Fruit fly (Drosophila melanogaster) whole organism, embryonic: ENCODE data around the gene Smu1.

Source experiments
- CG12219 ChIP-seq: fragments of 200-800 bp; sonication (Bioruptor generic); optimal IDR thresholded peaks from 3 replicates; lab custom pipeline; 2018; ENCODE audit warnings: missing biosample characterization, mild to moderate bottlenecking, missing genetic modification characterization
- CG12744 ChIP-seq: fragments of 200-800 bp; sonication (Bioruptor generic); optimal IDR thresholded peaks from 2 replicates; lab custom pipeline; 2016; ENCODE audit warnings: missing biosample characterization, missing genetic modification characterization
- CG13624 ChIP-seq: fragments of 200-800 bp; sonication (Bioruptor generic); optimal IDR thresholded peaks from 2 replicates; lab custom pipeline; 2016; ENCODE audit warnings: missing biosample characterization, missing genetic modification characterization
- CG14710 ChIP-seq: fragments of 200-800 bp; sonication (Bioruptor generic); optimal IDR thresholded peaks from 3 replicates; lab custom pipeline; 2019; ENCODE audit warnings: missing biosample characterization, mild to moderate bottlenecking, missing genetic modification characterization, moderate library complexity
- CG1603 ChIP-seq: fragments of 200-800 bp; sonication (Bioruptor generic); optimal IDR thresholded peaks from 2 replicates; lab custom pipeline; 2019; ENCODE audit warnings: missing biosample characterization, mild to moderate bottlenecking, missing genetic modification characterization, moderate library complexity
- CG16863 ChIP-seq: fragments of 200-800 bp; sonication (Bioruptor generic); optimal IDR thresholded peaks from 3 replicates; lab custom pipeline; 2016; ENCODE audit warnings: missing biosample characterization, missing genetic modification characterization
- CG17328 ChIP-seq: fragments of 200-800 bp; sonication (Bioruptor generic); IDR thresholded peaks from 2 replicates; pipeline ENCODE4 v1.3.6; 2022; ENCODE audit warnings: missing biosample characterization, missing genetic modification characterization
- CG2116 ChIP-seq: fragments of 200-800 bp; sonication (Bioruptor generic); optimal IDR thresholded peaks from 3 replicates; lab custom pipeline; 2018; ENCODE audit warnings: missing biosample characterization, mild to moderate bottlenecking, missing genetic modification characterization
- CG2129 ChIP-seq: fragments of 200-800 bp; sonication (Bioruptor generic); IDR thresholded peaks from 2 replicates; pipeline ENCODE4 v1.3.6; 2022; ENCODE audit warnings: missing biosample characterization, missing genetic modification characterization; ENCODE audit not compliant: partially characterized antibody
- CG2199 ChIP-seq: fragments of 200-800 bp; sonication (Bioruptor generic); IDR thresholded peaks from 3 replicates; pipeline ENCODE4 v1.3.6; 2022; ENCODE audit warnings: missing biosample characterization, missing genetic modification characterization
- CG31224 ChIP-seq: fragments of 200-800 bp; sonication (Bioruptor generic); IDR thresholded peaks from 2 replicates; pipeline ENCODE4 v1.3.6; 2022; ENCODE audit warnings: missing biosample characterization, missing genetic modification characterization
- CG31365 ChIP-seq: fragments of 200-800 bp; sonication (Bioruptor generic); optimal IDR thresholded peaks from 2 replicates; lab custom pipeline; 2018; ENCODE audit warnings: missing biosample characterization, mild to moderate bottlenecking, missing genetic modification characterization
- CG34422 ChIP-seq: fragments of 200-800 bp; sonication (Bioruptor generic); IDR thresholded peaks from 3 replicates; pipeline ENCODE4 v1.3.6; 2022; ENCODE audit warnings: missing biosample characterization, missing genetic modification characterization
- CG4328 ChIP-seq: fragments of 200-800 bp; sonication (Bioruptor generic); optimal IDR thresholded peaks from 3 replicates; lab custom pipeline; 2017; ENCODE audit warnings: missing biosample characterization, missing genetic modification reagents, missing genetic modification characterization
- CG4730 ChIP-seq: fragments of 200-800 bp; sonication (Bioruptor generic); IDR thresholded peaks from 2 replicates; pipeline ENCODE4 v1.3.6; 2022; ENCODE audit warnings: missing biosample characterization, missing genetic modification characterization
- CG5180 ChIP-seq: fragments of 200-800 bp; sonication (Bioruptor generic); optimal IDR thresholded peaks from 3 replicates; lab custom pipeline; 2017; ENCODE audit warnings: missing biosample characterization, missing genetic modification characterization, mild to moderate bottlenecking, moderate library complexity, missing genetic modification reagents
- CG6765 ChIP-seq: fragments of 200-800 bp; sonication (Bioruptor generic); optimal IDR thresholded peaks from 3 replicates; lab custom pipeline; 2017; ENCODE audit warnings: missing biosample characterization, mild to moderate bottlenecking, missing genetic modification characterization
- CG9609 ChIP-seq: fragments of 200-800 bp; sonication (Bioruptor generic); optimal IDR thresholded peaks from 3 replicates; lab custom pipeline; 2016; ENCODE audit warnings: missing biosample characterization, missing genetic modification characterization
- CG9932 ChIP-seq: fragments of 200-800 bp; sonication (Bioruptor generic); IDR thresholded peaks from 2 replicates; pipeline ENCODE4 v1.3.6; 2022; ENCODE audit warnings: missing biosample characterization, missing genetic modification characterization
- CHES-1-like ChIP-seq: fragments of 200-800 bp; sonication (Bioruptor generic); optimal IDR thresholded peaks from 2 replicates; lab custom pipeline; 2016; ENCODE audit warnings: missing biosample characterization, missing genetic modification characterization
- D ChIP-seq, 2 experiments: fragments of 200-800 bp in 1 of 2; fragments of >200 bp in 1 of 2; sonication (Bioruptor generic) in 1 of 2; optimal IDR thresholded peaks; 2 replicates in 1 of 2; 3 replicates in 1 of 2; lab custom pipeline; 2017; ENCODE audit warnings: mild to moderate bottlenecking in 1 of 2, missing biosample characterization in 1 of 2, missing genetic modification characterization in 1 of 2, missing genetic modification reagents in 1 of 2
- H2.0 ChIP-seq: fragments of 200-800 bp; sonication (Bioruptor generic); IDR thresholded peaks from 2 replicates; pipeline ENCODE4 v1.3.6; 2022; ENCODE audit warnings: missing biosample characterization, missing genetic modification characterization
- HmgD ChIP-seq: fragments of 200-800 bp; sonication (Bioruptor generic); optimal IDR thresholded peaks from 3 replicates; lab custom pipeline; 2016; ENCODE audit warnings: missing biosample characterization, missing genetic modification characterization
- Hr3 ChIP-seq: fragments of 200-800 bp; sonication (Bioruptor generic); optimal IDR thresholded peaks from 3 replicates; lab custom pipeline; 2016; ENCODE audit warnings: missing biosample characterization, missing genetic modification characterization
- Hr39 ChIP-seq: fragments of >200 bp; optimal IDR thresholded peaks from 2 replicates; lab custom pipeline; 2017
- Lhr ChIP-seq: fragments of 200-800 bp; sonication (Bioruptor generic); optimal IDR thresholded peaks from 3 replicates; lab custom pipeline; 2017; ENCODE audit warnings: mild to moderate bottlenecking, missing biosample characterization, missing genetic modification reagents, missing genetic modification characterization
- MTF-1 ChIP-seq: fragments of 200-800 bp; sonication (Bioruptor generic); optimal IDR thresholded peaks from 2 replicates; lab custom pipeline; 2018; ENCODE audit warnings: missing biosample characterization, mild to moderate bottlenecking, missing genetic modification characterization, borderline replicate concordance
- Max ChIP-seq: fragments of 200-800 bp; sonication (Bioruptor generic); optimal IDR thresholded peaks from 2 replicates; lab custom pipeline; 2016; ENCODE audit warnings: missing biosample characterization, mild to moderate bottlenecking, missing genetic modification characterization
- Meics ChIP-seq: fragments of 200-800 bp; sonication (Bioruptor generic); optimal IDR thresholded peaks from 2 replicates; lab custom pipeline; 2017; ENCODE audit warnings: missing biosample characterization, mild to moderate bottlenecking, missing genetic modification characterization
- Mes4 ChIP-seq: fragments of 200-800 bp; sonication (Bioruptor generic); optimal IDR thresholded peaks from 2 replicates; lab custom pipeline; 2016; ENCODE audit warnings: missing biosample characterization, missing genetic modification characterization
- NK7.1 ChIP-seq: fragments of 200-800 bp; sonication (Bioruptor generic); optimal IDR thresholded peaks from 3 replicates; lab custom pipeline; 2016; ENCODE audit warnings: missing biosample characterization, missing genetic modification characterization
- Nf-YB ChIP-seq: fragments of 200-800 bp; sonication (Bioruptor generic); optimal IDR thresholded peaks from 3 replicates; lab custom pipeline; 2019; ENCODE audit warnings: missing biosample characterization, mild to moderate bottlenecking, missing genetic modification characterization, moderate library complexity
- Sin3A ChIP-seq: fragments of >200 bp; optimal IDR thresholded peaks from 2 replicates; lab custom pipeline; 2018
- Xrp1 ChIP-seq: fragments of 200-800 bp; sonication (Bioruptor generic); IDR thresholded peaks from 2 replicates; pipeline ENCODE4 v1.3.6; 2022; ENCODE audit warnings: missing biosample characterization, missing genetic modification characterization
- amos ChIP-seq: fragments of 200-800 bp; sonication (Bioruptor generic); IDR thresholded peaks from 2 replicates; pipeline ENCODE4 v1.3.6; 2022; ENCODE audit warnings: missing biosample characterization, missing genetic modification characterization; ENCODE audit not compliant: partially characterized antibody
- aop ChIP-seq: fragments of 200-800 bp; sonication (Bioruptor generic); IDR thresholded peaks from 2 replicates; pipeline ENCODE4 v1.3.6; 2022; ENCODE audit warnings: missing biosample characterization, missing genetic modification characterization
- ash1 ChIP-seq: fragments of 200-800 bp; sonication (Bioruptor generic); optimal IDR thresholded peaks from 2 replicates; lab custom pipeline; 2018; ENCODE audit warnings: missing biosample characterization, mild to moderate bottlenecking, missing genetic modification characterization
- bbx ChIP-seq: fragments of 200-800 bp; sonication (Bioruptor generic); IDR thresholded peaks from 2 replicates; pipeline ENCODE4 v1.3.6; 2022; ENCODE audit warnings: missing biosample characterization, missing genetic modification characterization; ENCODE audit not compliant: partially characterized antibody
- esg ChIP-seq: fragments of 200-800 bp; sonication (Bioruptor generic); conservative IDR thresholded peaks from 2 replicates; pipeline ENCODE4 v1.3.6; 2022; ENCODE audit warnings: missing biosample characterization, missing genetic modification characterization
- eve ChIP-seq, 2 experiments: fragments of >200 bp; optimal IDR thresholded peaks; 2 replicates each; lab custom pipeline; 2017; ENCODE audit warnings: missing biosample characterization in 2 of 2, missing genetic modification characterization in 2 of 2
- gsb ChIP-seq: fragments of 200-800 bp; sonication (Bioruptor generic); IDR thresholded peaks from 2 replicates; pipeline ENCODE4 v1.3.6; 2022; ENCODE audit warnings: missing biosample characterization, missing genetic modification characterization
- hb ChIP-seq: fragments of 200-800 bp; sonication (Bioruptor generic); IDR thresholded peaks from 3 replicates; pipeline ENCODE4 v1.3.6; 2022; ENCODE audit warnings: missing biosample characterization, missing genetic modification characterization; ENCODE audit not compliant: partially characterized antibody
- ind ChIP-seq: fragments of 200-800 bp; sonication (Bioruptor generic); optimal IDR thresholded peaks from 3 replicates; lab custom pipeline; 2016; ENCODE audit warnings: missing biosample characterization, missing genetic modification characterization
- knrl ChIP-seq: fragments of 200-800 bp; sonication (Bioruptor generic); IDR thresholded peaks from 3 replicates; pipeline ENCODE4 v1.3.6; 2022; ENCODE audit warnings: missing biosample characterization, missing genetic modification characterization; ENCODE audit not compliant: partially characterized antibody
- lab ChIP-seq: fragments of 200-800 bp; sonication (Bioruptor generic); optimal IDR thresholded peaks from 3 replicates; lab custom pipeline; 2017; ENCODE audit warnings: missing biosample characterization, missing genetic modification characterization, mild to moderate bottlenecking, moderate library complexity, missing genetic modification reagents
- lilli ChIP-seq: fragments of 200-800 bp; sonication (Bioruptor generic); optimal IDR thresholded peaks from 3 replicates; lab custom pipeline; 2016; ENCODE audit warnings: missing biosample characterization, missing genetic modification characterization
- pb ChIP-seq: fragments of 200-800 bp; sonication (Bioruptor generic); optimal IDR thresholded peaks from 3 replicates; lab custom pipeline; 2016; ENCODE audit warnings: missing biosample characterization, missing genetic modification characterization
- phol ChIP-seq: fragments of 200-800 bp; sonication (Bioruptor generic); optimal IDR thresholded peaks from 3 replicates; lab custom pipeline; 2018; ENCODE audit warnings: missing biosample characterization, mild to moderate bottlenecking, missing genetic modification characterization, moderate library complexity
- yki ChIP-seq: fragments of >200 bp; optimal IDR thresholded peaks from 3 replicates; lab custom pipeline; 2018
- zf30C ChIP-seq: fragments of 200-800 bp; sonication (Bioruptor generic); optimal IDR thresholded peaks from 3 replicates; lab custom pipeline; 2018; ENCODE audit warnings: missing biosample characterization, mild to moderate bottlenecking, missing genetic modification characterization

The Smu1 gene

DNA sequence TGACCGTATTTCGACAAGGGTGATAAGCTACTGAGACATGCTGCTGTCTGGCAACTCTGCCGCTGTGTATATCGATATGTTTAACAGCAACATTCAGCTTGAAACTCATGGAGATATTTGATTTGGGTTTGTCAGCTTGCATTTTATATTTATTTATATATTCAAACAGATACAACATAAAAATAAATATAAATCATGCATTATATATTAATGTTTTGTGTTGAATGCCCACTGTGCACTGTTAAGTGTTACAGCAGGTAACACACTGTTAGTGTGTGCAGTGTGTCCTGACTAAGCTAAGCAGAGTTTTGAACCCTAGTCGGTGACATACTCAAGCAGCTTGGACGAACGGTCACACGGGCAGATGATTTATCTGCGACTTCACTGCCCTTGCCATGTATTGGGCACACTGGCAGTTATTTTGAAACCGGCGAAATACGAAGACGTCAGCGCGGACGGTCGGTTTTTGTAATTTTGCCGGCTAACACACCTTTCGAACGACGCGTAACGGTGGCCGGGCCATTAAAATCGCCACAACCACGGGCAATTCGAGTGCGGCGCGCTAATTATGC is 2.6 kb upstream of the Smu1 start, which contains the start of the genes snRNP-U1-C and gukh:
Gene snRNP-U1-C (minus strand): TSS at position 37 of the 572 bp plus-strand sequence.
Gene gukh (plus strand): TSS at position 412 of the 572 bp plus-strand sequence.
- TF ChIP-seq CG1603 (tag; lab: Kevin White, UChicago) (peak; percentile 90), H2.0 (GFP tag; lab: Robert Waterston, UW) (peak; percentile 85), CG13624 (GFP tag; lab: Kevin White, UChicago) (peak; percentile 39), CG16863 (GFP tag; lab: Kevin White, UChicago) (peak; percentile 11), Xrp1 (peak; percentile 91), Hr3 (GFP tag; lab: Kevin White, UChicago) (peak; percentile 80), pb (no peak), lab (GFP tag; lab: Kevin White, UChicago) (peak; percentile 88), CG2129 (peak; percentile 70; the same call in 1 of the 2 replicates), CG14710 (peak; percentile 88), CG4730 (peak; percentile 73; the same call in 1 of the 2 replicates), NK7.1 (no peak), Max (GFP tag; lab: Kevin White, UChicago) (peak; percentile 66), bbx (GFP tag; lab: Robert Waterston, UW) (peak; percentile 53; the same call in 1 of the 2 replicates), Meics (GFP tag; lab: Kevin White, UChicago) (peak; percentile 73), D (optimal IDR thresholded peaks at IDR 0.05; lab: Kevin White, UChicago) (no peak), D (GFP tag; optimal IDR thresholded peaks at IDR 0.05; lab: Kevin White, UChicago) (peak; percentile 53), Sin3A (peak; percentile 63), CG5180 (GFP tag; lab: Kevin White, UChicago) (peak; percentile 23), gsb (GFP tag; lab: Robert Waterston, UW) (peak; percentile 69), CG12219 (peak; percentile 61), lilli (GFP tag; lab: Kevin White, UChicago) (peak; percentile 89), HmgD (GFP tag; lab: Kevin White, UChicago) (peak; percentile 65), aop (peak; percentile 58), phol (peak; percentile 79), esg (GFP tag; lab: Robert Waterston, UW) (peak; percentile 82), ind (GFP tag; lab: Kevin White, UChicago) (peak; percentile 79), Nf-YB (peak; percentile 60), Hr39 (lab: Kevin White, UChicago) (no peak), CG31365 (tag; lab: Kevin White, UChicago) (peak; percentile 18), CG31224 (GFP tag; lab: Robert Waterston, UW) (peak; percentile 75), CG9932 (peak; percentile 94), CG2116 (GFP tag; lab: Kevin White, UChicago) (peak; percentile 85), hb (peak; percentile 33; the same call in 1 of the 3 replicates), amos (GFP tag; lab: Robert Waterston, UW) (peak; percentile 63), zf30C (GFP tag; lab: Kevin White, UChicago) (no peak), CG34422 (peak; percentile 95), Mes4 (GFP tag; lab: Kevin White, UChicago) (no peak), ash1 (GFP tag; lab: Kevin White, UChicago) (no peak), eve (GFP tag; optimal IDR thresholded peaks at IDR 0.05; lab: Kevin White, UChicago) (no peak), CG2199 (peak; percentile 69; the same call in 1 of the 3 replicates), CG6765 (GFP tag; lab: Kevin White, UChicago) (peak; percentile 57), CHES-1-like (GFP tag; lab: Kevin White, UChicago) (peak; percentile 49), MTF-1 (GFP tag; lab: Kevin White, UChicago) (no peak), knrl (peak; percentile 72), CG4328 (peak; percentile 62), CG9609 (GFP tag; lab: Kevin White, UChicago) (peak; percentile 19), yki (lab: Kevin White, UChicago) (no peak), CG17328 (peak; percentile 89), CG12744 (GFP tag; lab: Kevin White, UChicago) (no peak), Lhr (GFP tag; lab: Kevin White, UChicago) (peak; percentile 90)
